Worm (Caenorhabditis elegans) whole organism, L3 larva: Measurements from ENCODE around the gene R02D5.8.

Experiments
- ZK546.5 ChIP-seq: sonication (generic microtip); optimal IDR thresholded peaks from 2 replicates; lab custom pipeline; 2017; ENCODE audit warnings: missing biosample characterization, missing genetic modification characterization
- eor-1 ChIP-seq, 2 experiments: fragments of 150-350 bp; optimal IDR thresholded peaks; 2 replicates each; lab custom pipeline; 2014 to 2018; ENCODE audit warnings: missing biosample characterization in 2 of 2, missing genetic modification characterization in 2 of 2
- pha-4 ChIP-seq: fragments of 150-350 bp; optimal IDR thresholded peaks from 2 replicates; lab custom pipeline; 2014; ENCODE audit warnings: missing biosample characterization, missing genetic modification reagents, missing genetic modification characterization
- ztf-11 ChIP-seq: fragments of 150-350 bp; optimal IDR thresholded peaks from 2 replicates; lab custom pipeline; 2014; ENCODE audit warnings: missing biosample characterization, missing genetic modification characterization
- ztf-4 ChIP-seq: fragments of 150-350 bp; optimal IDR thresholded peaks from 2 replicates; lab custom pipeline; 2014; ENCODE audit warnings: missing biosample characterization, missing genetic modification characterization

DNA sequence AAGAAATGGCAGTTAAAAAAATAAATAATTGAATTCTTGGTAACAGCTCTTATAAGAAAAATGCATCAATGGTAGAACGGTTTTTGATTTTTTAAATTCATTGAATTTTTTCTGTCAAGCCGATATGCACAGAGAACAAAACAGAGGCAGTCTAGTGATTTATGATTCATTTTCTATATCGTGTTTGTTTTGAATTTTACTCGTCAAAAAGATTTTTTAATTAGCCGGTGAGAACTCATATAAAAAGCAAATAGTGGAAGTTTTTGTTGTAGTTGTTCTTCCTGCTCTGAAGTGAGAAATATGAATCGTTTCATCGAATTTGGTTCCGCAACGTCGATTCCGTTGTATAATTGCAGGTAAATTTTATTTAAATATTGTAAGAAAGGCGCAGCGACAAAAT lies 40.1 kb upstream of the R02D5.8 start, which contains the start of gene srt-32:
- TF ChIP-seq ZK546.5 (tag; lab: Kevin White, UChicago) (no peak), ztf-4 (tag; lab: Kevin White, UChicago) (no peak), ztf-11 (tag; lab: Kevin White, UChicago) (no peak), eor-1 (tag; optimal IDR thresholded peaks at IDR 0.05; lab: Kevin White, UChicago) (no peak), pha-4 (tag; lab: Kevin White, UChicago) (no peak)
